Fruit fly (Drosophila melanogaster) whole organism, embryonic: ENCODE measurements around the gene LSm3.

Source experiments
- ATbp ChIP-seq: fragments of 200-800 bp; sonication (Bioruptor generic); optimal IDR thresholded peaks from 2 replicates; lab custom pipeline; 2017; ENCODE audit warnings: missing biosample characterization, mild to moderate bottlenecking, missing genetic modification characterization, missing genetic modification reagents
- CG10321 ChIP-seq: fragments of 200-800 bp; sonication (Bioruptor generic); IDR thresholded peaks from 2 replicates; pipeline ENCODE4 v1.3.6; 2022; ENCODE audit warnings: missing biosample characterization, missing genetic modification characterization
- CG11398 ChIP-seq: fragments of 200-800 bp; sonication (Bioruptor generic); optimal IDR thresholded peaks from 2 replicates; lab custom pipeline; 2016; ENCODE audit warnings: missing biosample characterization, missing genetic modification characterization
- CG11695 ChIP-seq: fragments of 200-800 bp; sonication (Bioruptor generic); IDR thresholded peaks from 3 replicates; pipeline ENCODE4 v1.3.6; 2022; ENCODE audit warnings: missing biosample characterization, missing genetic modification characterization
- CG12155 ChIP-seq: fragments of 200-800 bp; sonication (Bioruptor generic); optimal IDR thresholded peaks from 3 replicates; lab custom pipeline; 2016; ENCODE audit warnings: missing biosample characterization, missing genetic modification characterization
- CG12769 ChIP-seq: fragments of 200-800 bp; sonication (Bioruptor generic); optimal IDR thresholded peaks from 2 replicates; lab custom pipeline; 2019; ENCODE audit warnings: missing biosample characterization, mild to moderate bottlenecking, missing genetic modification characterization, moderate library complexity
- CG12942 ChIP-seq: fragments of 200-800 bp; sonication (Bioruptor generic); optimal IDR thresholded peaks from 3 replicates; lab custom pipeline; 2016; ENCODE audit warnings: missing biosample characterization, missing genetic modification characterization
- CG13894 ChIP-seq: fragments of 200-800 bp; sonication (Bioruptor generic); optimal IDR thresholded peaks from 3 replicates; lab custom pipeline; 2018; ENCODE audit warnings: missing biosample characterization, mild to moderate bottlenecking, missing genetic modification characterization, moderate library complexity
- CG14710 ChIP-seq: fragments of 200-800 bp; sonication (Bioruptor generic); optimal IDR thresholded peaks from 3 replicates; lab custom pipeline; 2019; ENCODE audit warnings: missing biosample characterization, mild to moderate bottlenecking, missing genetic modification characterization, moderate library complexity
- CG1603 ChIP-seq: fragments of 200-800 bp; sonication (Bioruptor generic); optimal IDR thresholded peaks from 2 replicates; lab custom pipeline; 2019; ENCODE audit warnings: missing biosample characterization, mild to moderate bottlenecking, missing genetic modification characterization, moderate library complexity
- CG16813 ChIP-seq: fragments of 200-800 bp; sonication (Bioruptor generic); IDR thresholded peaks from 3 replicates; pipeline ENCODE4 v1.3.6; 2022; ENCODE audit warnings: missing biosample characterization, missing genetic modification characterization; ENCODE audit not compliant: partially characterized antibody
- CG17186 ChIP-seq: fragments of 200-800 bp; sonication (Bioruptor generic); optimal IDR thresholded peaks from 3 replicates; lab custom pipeline; 2017; ENCODE audit warnings: missing biosample characterization, missing genetic modification reagents, missing genetic modification characterization
- CG17568 ChIP-seq: fragments of 200-800 bp; sonication (Bioruptor generic); optimal IDR thresholded peaks from 2 replicates; lab custom pipeline; 2018; ENCODE audit warnings: missing biosample characterization, mild to moderate bottlenecking, missing genetic modification characterization, moderate library complexity
- CG18262 ChIP-seq: fragments of 200-800 bp; optimal IDR thresholded peaks from 3 replicates; lab custom pipeline; 2019; ENCODE audit warnings: missing biosample characterization, mild to moderate bottlenecking, missing genetic modification characterization, moderate library complexity
- CG1832 ChIP-seq: fragments of 200-800 bp; sonication (Bioruptor generic); optimal IDR thresholded peaks from 2 replicates; lab custom pipeline; 2017; ENCODE audit warnings: missing biosample characterization, mild to moderate bottlenecking, missing genetic modification characterization, inconsistent platforms
- CG2202 ChIP-seq: fragments of 200-800 bp; sonication (Bioruptor generic); optimal IDR thresholded peaks from 2 replicates; lab custom pipeline; 2018; ENCODE audit warnings: missing biosample characterization, mild to moderate bottlenecking, missing genetic modification characterization
- CG2889 ChIP-seq: fragments of 200-800 bp; sonication (Bioruptor generic); IDR thresholded peaks from 3 replicates; pipeline ENCODE4 v1.3.6; 2022; ENCODE audit warnings: missing biosample characterization, missing genetic modification characterization
- CG30403 ChIP-seq: fragments of 200-800 bp; sonication (Bioruptor generic); optimal IDR thresholded peaks from 3 replicates; lab custom pipeline; 2016; ENCODE audit warnings: missing biosample characterization, missing genetic modification characterization
- CG4617 ChIP-seq: fragments of 200-800 bp; sonication (Bioruptor generic); optimal IDR thresholded peaks from 3 replicates; lab custom pipeline; 2016; ENCODE audit warnings: missing biosample characterization, missing genetic modification characterization, borderline replicate concordance
- CG6175 ChIP-seq: fragments of 200-800 bp; sonication (Bioruptor generic); IDR thresholded peaks from 3 replicates; pipeline ENCODE4 v1.3.6; 2022; ENCODE audit warnings: missing biosample characterization, missing genetic modification characterization
- CG6683 ChIP-seq: fragments of 200-800 bp; sonication (Bioruptor generic); optimal IDR thresholded peaks from 2 replicates; lab custom pipeline; 2017; ENCODE audit warnings: missing biosample characterization, mild to moderate bottlenecking, missing genetic modification characterization, missing genetic modification reagents
- CG7556 ChIP-seq: fragments of 200-800 bp; sonication (Bioruptor generic); optimal IDR thresholded peaks from 2 replicates; lab custom pipeline; 2017; ENCODE audit warnings: missing biosample characterization, mild to moderate bottlenecking, missing genetic modification characterization
- CG7963 ChIP-seq: fragments of 200-800 bp; sonication (Bioruptor generic); IDR thresholded peaks from 3 replicates; pipeline ENCODE4 v1.3.6; 2022; ENCODE audit warnings: missing biosample characterization, missing genetic modification characterization; ENCODE audit not compliant: partially characterized antibody
- CG8089 ChIP-seq: fragments of 200-800 bp; sonication (Bioruptor generic); optimal IDR thresholded peaks from 3 replicates; lab custom pipeline; 2016; ENCODE audit warnings: missing biosample characterization, missing genetic modification characterization
- CG9932 ChIP-seq: fragments of 200-800 bp; sonication (Bioruptor generic); IDR thresholded peaks from 2 replicates; pipeline ENCODE4 v1.3.6; 2022; ENCODE audit warnings: missing biosample characterization, missing genetic modification characterization
- Dll ChIP-seq: fragments of 200-800 bp; sonication (Bioruptor generic); IDR thresholded peaks from 4 replicates; pipeline ENCODE4 v1.3.6; 2022; ENCODE audit warnings: missing biosample characterization, missing genetic modification characterization; ENCODE audit not compliant: partially characterized antibody
- HLH54F ChIP-seq: fragments of 200-800 bp; sonication (Bioruptor generic); optimal IDR thresholded peaks from 3 replicates; lab custom pipeline; 2016; ENCODE audit warnings: missing biosample characterization, missing genetic modification characterization
- Max ChIP-seq: fragments of 200-800 bp; sonication (Bioruptor generic); optimal IDR thresholded peaks from 2 replicates; lab custom pipeline; 2016; ENCODE audit warnings: missing biosample characterization, mild to moderate bottlenecking, missing genetic modification characterization
- Mrtf ChIP-seq: fragments of 200-800 bp; sonication (Bioruptor generic); IDR thresholded peaks from 3 replicates; pipeline ENCODE4 v1.3.6; 2022; ENCODE audit warnings: missing biosample characterization, missing genetic modification characterization
- NK7.1 ChIP-seq: fragments of 200-800 bp; sonication (Bioruptor generic); optimal IDR thresholded peaks from 3 replicates; lab custom pipeline; 2016; ENCODE audit warnings: missing biosample characterization, missing genetic modification characterization
- PHDP ChIP-seq: fragments of 200-800 bp; sonication (Bioruptor generic); optimal IDR thresholded peaks from 3 replicates; lab custom pipeline; 2018; ENCODE audit warnings: missing biosample characterization, mild to moderate bottlenecking, missing genetic modification characterization, moderate library complexity
- ase ChIP-seq: fragments of 200-800 bp; sonication (Bioruptor generic); IDR thresholded peaks from 3 replicates; pipeline ENCODE4 v1.3.6; 2022; ENCODE audit warnings: missing biosample characterization, missing genetic modification characterization
- ci ChIP-seq: fragments of 200-800 bp; sonication (Bioruptor generic); IDR thresholded peaks from 3 replicates; pipeline ENCODE4 v1.3.6; 2022; ENCODE audit warnings: missing biosample characterization, missing genetic modification characterization
- da ChIP-seq: fragments of 200-800 bp; sonication (Bioruptor generic); optimal IDR thresholded peaks from 2 replicates; lab custom pipeline; 2016; ENCODE audit warnings: missing biosample characterization, missing genetic modification characterization
- dati ChIP-seq: fragments of 200-800 bp; sonication (Bioruptor generic); IDR thresholded peaks from 2 replicates; pipeline ENCODE4 v1.3.6; 2022; ENCODE audit warnings: missing biosample characterization, missing genetic modification characterization
- dpn ChIP-seq, 2 experiments: fragments of 200-800 bp; sonication (Bioruptor generic); optimal IDR thresholded peaks; 3 replicates each; lab custom pipeline; 2016; ENCODE audit warnings: missing biosample characterization in 2 of 2, missing genetic modification characterization in 2 of 2
- esg ChIP-seq: fragments of 200-800 bp; sonication (Bioruptor generic); conservative IDR thresholded peaks from 2 replicates; pipeline ENCODE4 v1.3.6; 2022; ENCODE audit warnings: missing biosample characterization, missing genetic modification characterization
- fd102C ChIP-seq: fragments of 200-800 bp; sonication (Bioruptor generic); optimal IDR thresholded peaks from 2 replicates; lab custom pipeline; 2018; ENCODE audit warnings: missing biosample characterization, mild to moderate bottlenecking, missing genetic modification characterization, moderate library complexity
- grn ChIP-seq: fragments of 200-800 bp; sonication (Bioruptor generic); optimal IDR thresholded peaks from 3 replicates; lab custom pipeline; 2017; ENCODE audit warnings: missing biosample characterization, missing genetic modification characterization
- inv ChIP-seq: fragments of 200-800 bp; sonication (Bioruptor generic); IDR thresholded peaks from 2 replicates; pipeline ENCODE4 v1.3.6; 2022; ENCODE audit warnings: missing biosample characterization, missing genetic modification characterization; ENCODE audit not compliant: partially characterized antibody
- jigr1 ChIP-seq: fragments of 200-800 bp; sonication (Bioruptor generic); IDR thresholded peaks from 3 replicates; pipeline ENCODE4 v1.3.6; 2022; ENCODE audit warnings: missing biosample characterization, missing genetic modification characterization
- maf-S ChIP-seq: fragments of 200-800 bp; sonication (Bioruptor generic); optimal IDR thresholded peaks from 2 replicates; lab custom pipeline; 2016; ENCODE audit warnings: missing biosample characterization, missing genetic modification characterization
- oc ChIP-seq: fragments of 200-800 bp; sonication (Bioruptor generic); optimal IDR thresholded peaks from 2 replicates; lab custom pipeline; 2018; ENCODE audit warnings: missing biosample characterization, mild to moderate bottlenecking, missing genetic modification characterization, moderate library complexity
- pho ChIP-seq: fragments of 200-800 bp; sonication (Bioruptor generic); optimal IDR thresholded peaks from 2 replicates; lab custom pipeline; 2016; ENCODE audit warnings: missing biosample characterization, missing genetic modification characterization
- tll ChIP-seq, 2 experiments: fragments of 200-800 bp in 1 of 2; fragments of >200 bp in 1 of 2; sonication (Bioruptor generic) in 1 of 2; optimal IDR thresholded peaks; 2 replicates each; lab custom pipeline; 2017 to 2019; ENCODE audit warnings: missing biosample characterization in 2 of 2, missing genetic modification characterization in 2 of 2, mild to moderate bottlenecking in 1 of 2, moderate library complexity in 1 of 2
- twi ChIP-seq: fragments of 200-800 bp; optimal IDR thresholded peaks from 2 replicates; lab custom pipeline; 2019; ENCODE audit warnings: missing biosample characterization, mild to moderate bottlenecking, missing genetic modification characterization, moderate library complexity
- unc-4 ChIP-seq: fragments of 200-800 bp; sonication (Bioruptor generic); IDR thresholded peaks from 2 replicates; pipeline ENCODE4 v1.3.6; 2022; ENCODE audit warnings: missing biosample characterization, missing genetic modification characterization; ENCODE audit not compliant: partially characterized antibody
- zf30C ChIP-seq: fragments of 200-800 bp; sonication (Bioruptor generic); optimal IDR thresholded peaks from 3 replicates; lab custom pipeline; 2018; ENCODE audit warnings: missing biosample characterization, mild to moderate bottlenecking, missing genetic modification characterization

LSm3 gene

dm6 chr3R:24037538-24038265, 41.6 kb downstream of the LSm3 start, which contains the start of gene spas (continued):
- TF ChIP-seq CG12769 (tag; lab: Kevin White, UChicago) (no peak), unc-4 (GFP tag; lab: Robert Waterston, UW) (peak; percentile 88), CG12942 (GFP tag; lab: Kevin White, UChicago) (peak; percentile 69), CG6175 (GFP tag; lab: Robert Waterston, UW) (peak; percentile 23; the same call in 1 of the 3 replicates), CG11695 (GFP tag; lab: Robert Waterston, UW) (0 out of 3 replicates have a peak, but pooled peaks have one; percentile 18), ATbp (GFP tag; lab: Kevin White, UChicago) (no peak), CG13894 (tag; lab: Kevin White, UChicago) (peak; percentile 53), dati (GFP tag; lab: Robert Waterston, UW) (peak; percentile 23; the same call in 1 of the 2 replicates), CG8089 (GFP tag; lab: Kevin White, UChicago) (peak; percentile 56), CG7963 (GFP tag; lab: Robert Waterston, UW) (peak; percentile 75; the same call in 2 of the 3 replicates), CG2889 (GFP tag; lab: Robert Waterston, UW) (0 out of 3 replicates have a peak, but pooled peaks have one; percentile 49), CG10321 (GFP tag; lab: Robert Waterston, UW) (no peak), pho (GFP tag; lab: Kevin White, UChicago) (peak; percentile 83), CG4617 (GFP tag; lab: Kevin White, UChicago) (peak; percentile 81), fd102C (GFP tag; lab: Kevin White, UChicago) (peak; percentile 31), grn (GFP tag; lab: Kevin White, UChicago) (no peak), CG30403 (GFP tag; lab: Kevin White, UChicago) (peak; percentile 82), CG2202 (tag; lab: Kevin White, UChicago) (peak; percentile 3), CG18262 (peak; percentile 61), oc (peak; percentile 26), dpn (GFP tag; optimal IDR thresholded peaks at IDR 0.05; lab: Kevin White, UChicago) (peak; percentile 69 to 79), HLH54F (GFP tag; lab: Kevin White, UChicago) (peak; percentile 83), CG16813 (GFP tag; lab: Robert Waterston, UW) (peak; percentile 98), NK7.1 (peak; percentile 62), CG6683 (GFP tag; lab: Kevin White, UChicago) (no peak), Mrtf (GFP tag; lab: Robert Waterston, UW) (peak; percentile 52; the same call in 1 of the 3 replicates), CG7556 (GFP tag; lab: Kevin White, UChicago) (peak; percentile 49), Dll (GFP tag; lab: Robert Waterston, UW) (peak; percentile 96), twi (tag; lab: Kevin White, UChicago) (peak; percentile 46), zf30C (no peak), Max (GFP tag; lab: Kevin White, UChicago) (peak; percentile 24), esg (peak; percentile 70), maf-S (GFP tag; lab: Kevin White, UChicago) (peak; percentile 30), CG1832 (GFP tag; lab: Kevin White, UChicago) (no peak), inv (GFP tag; lab: Robert Waterston, UW) (peak; percentile 95), da (GFP tag; lab: Kevin White, UChicago) (peak; percentile 65), tll (GFP tag; optimal IDR thresholded peaks at IDR 0.05; lab: Kevin White, UChicago) (peak; percentile 40 to 92), CG12155 (peak; percentile 75), ase (GFP tag; lab: Robert Waterston, UW) (peak; percentile 53; the same call in 1 of the 3 replicates), jigr1 (GFP tag; lab: Robert Waterston, UW) (no peak; the same call in 2 of the 3 replicates), CG17186 (peak; percentile 59), ci (GFP tag; lab: Robert Waterston, UW) (peak; percentile 76; the same call in 2 of the 3 replicates), CG9932 (GFP tag; lab: Robert Waterston, UW) (peak; percentile 91), CG17568 (GFP tag; lab: Kevin White, UChicago) (no peak), CG14710 (peak; percentile 84), PHDP (peak; percentile 46), CG11398 (GFP tag; lab: Kevin White, UChicago) (peak; percentile 42), CG1603 (tag; lab: Kevin White, UChicago) (peak; percentile 90)
